Worm (Caenorhabditis elegans) whole organism, early embryonic: ENCODE data around the gene F19C6.4.

Experiments
- ama-1 ChIP-seq: fragments of 150-350 bp; optimal IDR thresholded peaks from 2 replicates; lab custom pipeline; 2014
- ceh-13 ChIP-seq: fragments of 200-800 bp; sonication (Bioruptor generic); optimal IDR thresholded peaks from 2 replicates; lab custom pipeline; 2018; ENCODE audit warnings: mild to moderate bottlenecking, missing genetic modification characterization, missing compliant biosample characterization
- ceh-36 ChIP-seq: sonication (generic microtip); optimal IDR thresholded peaks from 2 replicates; lab custom pipeline; 2016; ENCODE audit warnings: missing genetic modification characterization, inconsistent platforms, missing compliant biosample characterization
- ets-7 ChIP-seq: sonication (generic microtip); optimal IDR thresholded peaks from 2 replicates; lab custom pipeline; 2016; ENCODE audit warnings: missing genotype, missing genetic modification characterization, missing compliant biosample characterization
- hmg-4 ChIP-seq: fragments of 200-800 bp; sonication (Bioruptor generic); optimal IDR thresholded peaks from 2 replicates; lab custom pipeline; 2018; ENCODE audit warnings: mild to moderate bottlenecking, missing genetic modification characterization, missing compliant biosample characterization
- scrt-1 ChIP-seq: fragments of 200-800 bp; sonication (Bioruptor generic); IDR thresholded peaks from 2 replicates; pipeline ENCODE4 v1.3.6; 2022; ENCODE audit warnings: missing genetic modification characterization, missing compliant biosample characterization
- tra-4 ChIP-seq: sonication (generic microtip); optimal IDR thresholded peaks from 2 replicates; lab custom pipeline; 2017; ENCODE audit warnings: missing genetic modification characterization, missing compliant biosample characterization

ce11 chrX:9988884-9989283, 28.9 kb downstream of the F19C6.4 start:
- TF ChIP-seq ama-1 (no peak), hmg-4 (GFP tag; lab: Kevin White, UChicago) (no peak), scrt-1 (GFP tag; lab: Robert Waterston, UW) (no peak), ceh-13 (GFP tag; lab: Kevin White, UChicago) (no peak), ets-7 (tag; lab: Kevin White, UChicago) (no peak), ceh-36 (tag; lab: Kevin White, UChicago) (no peak), tra-4 (tag; lab: Kevin White, UChicago) (no peak)
